Fruit fly (Drosophila melanogaster): ENCODE results near the gene twr.

The twr gene

DNA sequence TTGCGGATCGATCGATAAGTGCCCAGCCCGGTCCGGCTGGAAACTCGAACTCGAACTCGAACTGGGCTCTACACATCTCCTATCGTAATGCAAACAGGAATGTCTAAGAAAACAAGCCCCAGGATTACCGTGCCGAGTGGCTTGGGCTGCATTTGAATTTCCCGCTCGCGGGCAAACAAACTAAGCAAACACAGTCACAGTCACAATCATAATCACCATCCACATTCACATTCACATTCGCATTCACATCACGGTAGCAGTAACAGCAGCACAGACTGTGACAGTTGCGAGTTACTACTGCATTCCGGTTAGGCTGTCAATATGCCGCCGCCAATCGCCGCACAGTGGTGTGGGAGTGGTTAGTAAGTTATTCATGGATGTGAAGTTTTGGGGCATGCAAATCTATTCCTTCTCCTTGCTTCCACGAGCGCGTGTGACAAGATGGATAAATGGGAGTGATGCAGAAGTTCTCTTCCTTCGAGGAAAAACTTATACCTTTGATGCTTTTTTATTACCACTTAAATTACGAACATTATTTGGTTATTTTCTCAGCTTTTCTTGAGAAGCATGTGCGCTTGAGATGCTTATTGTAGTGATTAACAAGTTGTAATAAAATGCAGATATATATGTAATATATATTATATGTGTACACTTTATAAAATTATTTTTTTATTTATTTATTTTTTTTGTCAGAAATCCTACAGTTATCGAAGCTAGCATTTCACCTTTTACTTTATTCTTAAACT, 6.9 kb downstream of the twr start (continued):
- TF ChIP-seq Gug (GFP tag; IDR thresholded peaks at IDR 0.05) (no peak), Eip78C (GFP tag) (peak; percentile 59), CG10669 (GFP tag; optimal IDR thresholded peaks at IDR 0.05) (no peak), ss (GFP tag; optimal IDR thresholded peaks at IDR 0.05) (peak in 1 of 2 experiments; percentile 15), CG9139 (GFP tag; optimal IDR thresholded peaks at IDR 0.05) (no peak), CG16779 (tag; optimal IDR thresholded peaks at IDR 0.05) (no peak), CG31627 (GFP tag; optimal IDR thresholded peaks at IDR 0.05) (no peak), CG3919 (GFP tag; optimal IDR thresholded peaks at IDR 0.05) (peak; percentile 26), svp (GFP tag) (peak; percentile 54), CG7368 (GFP tag; optimal IDR thresholded peaks at IDR 0.05) (no peak), CG10631 (GFP tag; optimal IDR thresholded peaks at IDR 0.05) (peak; percentile 43), vri (GFP tag; optimal IDR thresholded peaks at IDR 0.05) (no peak), Eip93F (GFP tag; optimal IDR thresholded peaks at IDR 0.05) (no peak), pdm3 (GFP tag; optimal IDR thresholded peaks at IDR 0.05) (no peak), Lpt (GFP tag; optimal IDR thresholded peaks at IDR 0.05) (peak; percentile 2), CG6808 (GFP tag; optimal IDR thresholded peaks at IDR 0.05) (no peak), Sox15 (GFP tag; optimal IDR thresholded peaks at IDR 0.05) (no peak), spab (GFP tag; optimal IDR thresholded peaks at IDR 0.05) (no peak), OdsH (GFP tag; optimal IDR thresholded peaks at IDR 0.05) (peak; percentile 10), Blimp-1 (GFP tag; optimal IDR thresholded peaks at IDR 0.05) (no peak), esn (GFP tag; optimal IDR thresholded peaks at IDR 0.05) (no peak), CG6854 (GFP tag; optimal IDR thresholded peaks at IDR 0.05) (no peak), Hr4 (GFP tag; optimal IDR thresholded peaks at IDR 0.05) (peak; percentile 46), CG6276 (GFP tag; optimal IDR thresholded peaks at IDR 0.05) (no peak)

DNA sequence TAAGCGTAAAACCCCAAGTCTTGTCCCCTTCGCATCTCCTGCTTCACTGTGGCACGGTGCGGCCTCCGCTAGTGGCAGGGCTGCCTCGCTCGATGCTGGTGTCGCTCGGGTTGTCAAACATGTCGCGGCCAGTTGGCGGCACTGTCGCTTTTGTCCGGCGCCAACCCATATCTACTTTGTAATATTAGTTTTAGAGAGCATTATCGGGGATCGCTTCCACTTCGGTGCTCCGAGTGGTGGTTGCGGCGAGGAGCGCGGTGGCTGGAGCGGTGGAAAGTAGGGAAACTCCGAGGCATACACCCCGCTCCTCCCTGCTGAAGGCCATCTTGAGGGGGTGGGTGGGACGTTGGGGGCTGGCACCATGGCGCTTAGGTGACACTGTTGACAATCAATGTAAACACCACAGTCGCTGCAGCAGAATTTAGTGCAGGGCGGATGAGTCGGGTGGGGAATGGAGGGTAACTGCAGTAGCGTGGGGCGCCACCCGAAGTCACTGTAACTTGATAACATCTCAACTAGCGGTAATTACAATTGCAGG, 7.5 kb downstream of the twr start:
- TF ChIP-seq net (GFP tag; optimal IDR thresholded peaks at IDR 0.05): no peak
- TF ChIP-seq CG32006 (GFP tag; optimal IDR thresholded peaks at IDR 0.05): no peak
- TF ChIP-seq dsx (GFP tag; optimal IDR thresholded peaks at IDR 0.05; ENCODE audit: poor library complexity, severe bottlenecking): peak; percentile 50
- no peak for TF ChIP-seq esn (GFP tag; optimal IDR thresholded peaks at IDR 0.05)
- TF ChIP-seq CG6854 (GFP tag; optimal IDR thresholded peaks at IDR 0.05): no peak
- TF ChIP-seq Sox15 (GFP tag; optimal IDR thresholded peaks at IDR 0.05): no peak
- TF ChIP-seq OdsH (GFP tag; optimal IDR thresholded peaks at IDR 0.05): no peak
- TF ChIP-seq Gug (GFP tag; IDR thresholded peaks at IDR 0.05): no peak
- no peak for TF ChIP-seq CG8119 (GFP tag; IDR thresholded peaks at IDR 0.05)
- TF ChIP-seq dac (GFP tag; optimal IDR thresholded peaks at IDR 0.05): no peak
- peak; percentile 23 for TF ChIP-seq CG6276 (GFP tag; optimal IDR thresholded peaks at IDR 0.05)
- TF ChIP-seq Hr4 (GFP tag; optimal IDR thresholded peaks at IDR 0.05): peak; percentile 25
- TF ChIP-seq CG11762 (GFP tag; optimal IDR thresholded peaks at IDR 0.05; ENCODE audit: insufficient read depth): no peak
- TF ChIP-seq CG15336 (GFP tag; IDR thresholded peaks at IDR 0.05): no peak
- TF ChIP-seq topi (GFP tag; optimal IDR thresholded peaks at IDR 0.05): no peak
- peak; percentile 11; the same call in 1 of the 2 replicates for TF ChIP-seq CG11294 (GFP tag; IDR thresholded peaks at IDR 0.05)
- peak; percentile 87 for TF ChIP-seq fkh (GFP tag; optimal IDR thresholded peaks at IDR 0.05)
- no peak for TF ChIP-seq fd59A (GFP tag; optimal IDR thresholded peaks at IDR 0.05)
- TF ChIP-seq spab (GFP tag; optimal IDR thresholded peaks at IDR 0.05): no peak
- TF ChIP-seq CG8319 (GFP tag; optimal IDR thresholded peaks at IDR 0.05): no peak

DNA sequence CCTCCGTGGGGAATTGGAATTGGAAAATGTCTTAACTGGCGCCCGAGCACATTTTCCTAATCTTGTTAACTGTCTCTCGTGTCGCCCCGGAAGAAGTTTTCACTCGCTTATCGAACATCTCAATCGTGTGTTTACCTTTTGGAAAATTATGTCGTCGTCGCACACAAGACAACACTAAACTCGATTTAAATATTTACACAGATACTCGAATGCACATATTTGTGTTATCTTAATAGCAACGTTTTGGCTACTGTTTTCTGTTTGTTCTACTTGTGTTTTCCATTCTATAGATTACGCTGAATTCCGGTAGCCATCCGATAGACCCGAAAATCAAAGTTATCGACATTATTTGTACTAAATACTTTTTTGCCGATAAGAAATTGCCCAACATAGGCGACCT, 9.6 kb downstream of the twr start:
- no peak for TF ChIP-seq Lpt (GFP tag; optimal IDR thresholded peaks at IDR 0.05)
- TF ChIP-seq fkh (GFP tag; optimal IDR thresholded peaks at IDR 0.05): peak; percentile 88

All from whole organism, prepupa.